Worm (Caenorhabditis elegans) whole organism, young adult: ENCODE results near the gene ttr-53.

Experiments
- B0019.2 ChIP-seq: fragments of 200-800 bp; sonication (Bioruptor generic); conservative IDR thresholded peaks from 2 replicates; pipeline ENCODE4 v1.3.6; 2022; ENCODE audit warnings: missing genetic modification reagents, missing genetic modification characterization, missing compliant biosample characterization
- C06A6.2 ChIP-seq: fragments of 200-800 bp; sonication (Bioruptor generic); conservative IDR thresholded peaks from 2 replicates; pipeline ENCODE4 v1.3.6; 2022; ENCODE audit warnings: missing genetic modification characterization, missing compliant biosample characterization
- F23B12.7 ChIP-seq: sonication (generic microtip); optimal IDR thresholded peaks from 2 replicates; lab custom pipeline; 2017; ENCODE audit warnings: missing genetic modification characterization, mild to moderate bottlenecking, missing compliant biosample characterization, antibody characterized with exemption, moderate library complexity; ENCODE audit not compliant: insufficient read depth
- F52B5.7 ChIP-seq: sonication (generic microtip); optimal IDR thresholded peaks from 2 replicates; lab custom pipeline; 2016; ENCODE audit warnings: mild to moderate bottlenecking, missing genetic modification characterization, missing compliant biosample characterization
- F55B11.4 ChIP-seq: sonication (generic microtip); optimal IDR thresholded peaks from 2 replicates; lab custom pipeline; 2016; ENCODE audit warnings: missing compliant biosample characterization, missing genetic modification characterization, borderline replicate concordance; ENCODE audit not compliant: insufficient read depth
- Y53G8AR.9 ChIP-seq: fragments of 200-800 bp; sonication (Bioruptor generic); conservative IDR thresholded peaks from 2 replicates; pipeline ENCODE4 v1.3.6; 2022; ENCODE audit warnings: missing genetic modification reagents, missing genetic modification characterization, missing compliant biosample characterization
- bed-1 ChIP-seq: fragments of 200-800 bp; sonication (Bioruptor generic); IDR thresholded peaks from 2 replicates; pipeline ENCODE4 v1.3.6; 2022; ENCODE audit warnings: missing genetic modification reagents, missing genetic modification characterization, missing compliant biosample characterization
- ccch-3 ChIP-seq: fragments of 200-800 bp; sonication (Bioruptor generic); optimal IDR thresholded peaks from 2 replicates; lab custom pipeline; 2018; ENCODE audit warnings: mild to moderate bottlenecking, missing genetic modification characterization, missing compliant biosample characterization
- ceh-100 ChIP-seq: fragments of 200-800 bp; sonication (Bioruptor generic); IDR thresholded peaks from 2 replicates; pipeline ENCODE4 v1.3.6; 2022; ENCODE audit warnings: missing genetic modification reagents, missing genetic modification characterization, missing compliant biosample characterization
- ceh-91 ChIP-seq: fragments of 200-800 bp; sonication (Bioruptor generic); IDR thresholded peaks from 2 replicates; pipeline ENCODE4 v1.3.6; 2022; ENCODE audit warnings: missing genetic modification reagents, missing genetic modification characterization, missing compliant biosample characterization
- dox-1 ChIP-seq: fragments of 200-800 bp; sonication (Bioruptor generic); IDR thresholded peaks from 2 replicates; pipeline ENCODE4 v1.3.6; 2022; ENCODE audit warnings: missing genetic modification reagents, missing genetic modification characterization, missing compliant biosample characterization
- dpl-1 ChIP-seq: fragments of 150-350 bp; optimal IDR thresholded peaks from 2 replicates; lab custom pipeline; 2014; ENCODE audit warnings: missing biosample characterization, missing genetic modification reagents, missing genetic modification characterization
- efl-1 ChIP-seq: fragments of 150-350 bp; optimal IDR thresholded peaks from 2 replicates; lab custom pipeline; 2014; ENCODE audit warnings: missing biosample characterization, missing genetic modification reagents, missing genetic modification characterization
- egl-18 ChIP-seq: fragments of 200-800 bp; sonication (Bioruptor generic); IDR thresholded peaks from 2 replicates; pipeline ENCODE4 v1.3.6; 2022; ENCODE audit warnings: missing genetic modification reagents, missing genetic modification characterization, missing compliant biosample characterization
- egrh-3 ChIP-seq: fragments of 200-800 bp; sonication (Bioruptor generic); IDR thresholded peaks from 2 replicates; pipeline ENCODE4 v1.3.6; 2022; ENCODE audit warnings: missing genetic modification reagents, missing genetic modification characterization, missing compliant biosample characterization
- gei-17 ChIP-seq: fragments of 200-800 bp; sonication (Bioruptor generic); optimal IDR thresholded peaks from 2 replicates; lab custom pipeline; 2018; ENCODE audit warnings: mild to moderate bottlenecking, missing genetic modification characterization, missing compliant biosample characterization
- hlh-26 ChIP-seq: fragments of 200-800 bp; sonication (Bioruptor generic); conservative IDR thresholded peaks from 2 replicates; pipeline ENCODE4 v1.3.6; 2022; ENCODE audit warnings: missing genetic modification reagents, missing genetic modification characterization, missing compliant biosample characterization
- hmg-1.2 ChIP-seq: fragments of 200-800 bp; sonication (Bioruptor generic); IDR thresholded peaks from 2 replicates; pipeline ENCODE4 v1.3.6; 2022; ENCODE audit warnings: missing genetic modification reagents, missing genetic modification characterization, missing compliant biosample characterization
- lag-1 ChIP-seq: fragments of 200-800 bp; sonication (Bioruptor generic); IDR thresholded peaks from 2 replicates; pipeline ENCODE4 v1.3.6; 2022; ENCODE audit warnings: missing genetic modification reagents, missing genetic modification characterization, missing compliant biosample characterization
- lin-35 ChIP-seq, 3 experiments: fragments of 150-350 bp in 2 of 3; sonication (generic microtip) in 1 of 3; optimal IDR thresholded peaks; 2 replicates each; lab custom pipeline; 2014 to 2018; ENCODE audit warnings: missing biosample characterization in 3 of 3, missing genetic modification characterization in 3 of 3, missing genetic modification reagents in 3 of 3
- lin-54 ChIP-seq: fragments of 200-800 bp; sonication (Bioruptor generic); optimal IDR thresholded peaks from 2 replicates; lab custom pipeline; 2018; ENCODE audit warnings: mild to moderate bottlenecking, missing genetic modification characterization, missing compliant biosample characterization
- lsl-1 ChIP-seq: fragments of 200-800 bp; sonication (Bioruptor generic); optimal IDR thresholded peaks from 2 replicates; lab custom pipeline; 2018; ENCODE audit warnings: mild to moderate bottlenecking, missing genetic modification characterization, moderate library complexity, missing compliant biosample characterization
- madf-3 ChIP-seq: fragments of 200-800 bp; sonication (Bioruptor generic); IDR thresholded peaks from 2 replicates; pipeline ENCODE4 v1.3.6; 2022; ENCODE audit warnings: missing genetic modification reagents, missing genetic modification characterization, missing compliant biosample characterization
- madf-6 ChIP-seq: fragments of 200-800 bp; sonication (Bioruptor generic); IDR thresholded peaks from 2 replicates; pipeline ENCODE4 v1.3.6; 2022; ENCODE audit warnings: missing genetic modification reagents, missing genetic modification characterization, missing compliant biosample characterization
- madf-8 ChIP-seq: fragments of 200-800 bp; sonication (Bioruptor generic); conservative IDR thresholded peaks from 2 replicates; pipeline ENCODE4 v1.3.6; 2022; ENCODE audit warnings: missing genetic modification reagents, missing genetic modification characterization, missing compliant biosample characterization
- mel-28 ChIP-seq: sonication (generic microtip); optimal IDR thresholded peaks from 2 replicates; lab custom pipeline; 2016; ENCODE audit warnings: borderline replicate concordance, mild to moderate bottlenecking, missing genetic modification characterization, missing compliant biosample characterization
- nfya-1 ChIP-seq: sonication (generic microtip); optimal IDR thresholded peaks from 2 replicates; lab custom pipeline; 2017; ENCODE audit warnings: antibody characterized with exemption, missing compliant biosample characterization, missing genetic modification characterization, borderline replicate concordance; ENCODE audit not compliant: insufficient read depth
- nfya-2 ChIP-seq: fragments of 200-800 bp; sonication (Bioruptor generic); IDR thresholded peaks from 2 replicates; pipeline ENCODE4 v1.3.6; 2022; ENCODE audit warnings: missing genetic modification reagents, missing genetic modification characterization, missing compliant biosample characterization
- nhr-120 ChIP-seq: fragments of 200-800 bp; sonication (Bioruptor generic); IDR thresholded peaks from 2 replicates; pipeline ENCODE4 v1.3.6; 2022; ENCODE audit warnings: missing genetic modification characterization, missing compliant biosample characterization
- nhr-80 ChIP-seq: sonication (generic microtip); optimal IDR thresholded peaks from 2 replicates; lab custom pipeline; 2016; ENCODE audit warnings: missing genetic modification characterization, missing compliant biosample characterization
- nhr-90 ChIP-seq: sonication (generic microtip); optimal IDR thresholded peaks from 2 replicates; lab custom pipeline; 2016; ENCODE audit warnings: missing genotype, mild to moderate bottlenecking, missing genetic modification characterization, missing compliant biosample characterization
- pha-4 ChIP-seq: fragments of 150-350 bp; sonication (generic microtip); optimal IDR thresholded peaks from 2 replicates; lab custom pipeline; 2014; ENCODE audit warnings: missing biosample characterization, missing genetic modification reagents, missing genetic modification characterization
- rcor-1 ChIP-seq: fragments of 200-800 bp; sonication (Bioruptor generic); IDR thresholded peaks from 2 replicates; pipeline ENCODE4 v1.3.6; 2022; ENCODE audit warnings: missing genetic modification reagents, missing genetic modification characterization, missing compliant biosample characterization
- rec-8 ChIP-seq, 2 experiments: sonication (generic microtip); optimal IDR thresholded peaks; 2 replicates each; lab custom pipeline; 2016; ENCODE audit warnings: mild to moderate bottlenecking in 2 of 2, missing genetic modification characterization in 2 of 2, missing genetic modification reagents in 2 of 2, missing genotype in 2 of 2, missing biosample characterization in 1 of 2, missing compliant biosample characterization in 1 of 2, moderate library complexity in 1 of 2
- sea-2 ChIP-seq: fragments of 200-800 bp; sonication (Bioruptor generic); IDR thresholded peaks from 2 replicates; pipeline ENCODE4 v1.3.6; 2022; ENCODE audit warnings: missing genetic modification characterization, missing compliant biosample characterization
- snpc-1.1 ChIP-seq: sonication (generic microtip); optimal IDR thresholded peaks from 2 replicates; lab custom pipeline; 2017; ENCODE audit warnings: missing genetic modification characterization, mild to moderate bottlenecking, missing compliant biosample characterization, antibody characterized with exemption, moderate library complexity, missing genotype, missing genetic modification reagents; ENCODE audit not compliant: insufficient read depth
- snpc-4 ChIP-seq, 5 experiments: fragments of 150-350 bp in 1 of 5; sonication (generic microtip) in 4 of 5; optimal IDR thresholded peaks; 2 replicates each; lab custom pipeline; 2014 to 2018; ENCODE audit warnings: missing genetic modification characterization in 5 of 5, missing biosample characterization in 3 of 5, antibody characterized with exemption in 2 of 5, mild to moderate bottlenecking in 2 of 5, missing compliant biosample characterization in 2 of 5, missing genotype in 2 of 5, moderate library complexity in 2 of 5, missing genetic modification reagents in 1 of 5
- somi-1 ChIP-seq: fragments of 200-800 bp; sonication (Bioruptor generic); optimal IDR thresholded peaks from 2 replicates; lab custom pipeline; 2018; ENCODE audit warnings: mild to moderate bottlenecking, missing genetic modification characterization, missing compliant biosample characterization
- tbx-9 ChIP-seq: sonication (generic microtip); optimal IDR thresholded peaks from 2 replicates; lab custom pipeline; 2016; ENCODE audit warnings: borderline replicate concordance, missing genetic modification characterization, inconsistent platforms, missing compliant biosample characterization
- ztf-6 ChIP-seq: fragments of 200-800 bp; sonication (Bioruptor generic); IDR thresholded peaks from 2 replicates; pipeline ENCODE4 v1.3.6; 2022; ENCODE audit warnings: missing genetic modification reagents, missing genetic modification characterization, missing compliant biosample characterization

ttr-53 gene

DNA sequence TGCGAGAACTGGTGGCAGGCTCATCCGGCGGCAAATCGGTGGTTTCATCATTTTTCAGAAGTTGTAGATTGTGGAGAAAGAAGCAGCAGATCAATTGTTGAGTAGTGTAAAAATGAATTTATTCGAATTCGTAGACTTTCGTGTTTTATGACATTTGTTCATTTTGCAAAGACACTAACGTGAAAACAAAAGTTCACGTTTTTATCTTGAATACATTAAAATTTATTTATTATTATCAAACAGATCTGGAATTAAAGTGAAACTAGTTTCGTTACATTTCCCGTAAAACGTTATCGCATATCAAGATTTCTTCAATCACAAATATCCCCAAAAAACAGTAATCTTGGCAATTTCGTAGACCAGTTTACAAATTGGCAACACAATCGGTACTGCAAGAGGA is 11.0 kb upstream of the ttr-53 start, which contains the start of gene T14G10.8:
T14G10.8 (minus strand) TSS at position 101 of the 400 bp plus-strand sequence.
- TF ChIP-seq lag-1 = no peak
- TF ChIP-seq ccch-3 (GFP tag; lab: Kevin White, UChicago) = no peak
- TF ChIP-seq rcor-1 (GFP tag; lab: Robert Waterston, UW) = no peak
- TF ChIP-seq ceh-100 (GFP tag; lab: Robert Waterston, UW) = no peak
- no peak for TF ChIP-seq hlh-26 (GFP tag; lab: Robert Waterston, UW)
- TF ChIP-seq madf-3 (GFP tag; lab: Robert Waterston, UW) = no peak
- TF ChIP-seq F55B11.4 (tag; lab: Kevin White, UChicago) = no peak
- TF ChIP-seq F52B5.7 (tag; lab: Kevin White, UChicago) = no peak
- no peak for TF ChIP-seq rec-8 (tag; optimal IDR thresholded peaks at IDR 0.05; lab: Kevin White, UChicago)
- TF ChIP-seq nhr-120 (GFP tag; lab: Robert Waterston, UW) = no peak
- TF ChIP-seq nhr-90 (tag; lab: Kevin White, UChicago) = no peak
- TF ChIP-seq, all 124 proteins: peak for 0

DNA sequence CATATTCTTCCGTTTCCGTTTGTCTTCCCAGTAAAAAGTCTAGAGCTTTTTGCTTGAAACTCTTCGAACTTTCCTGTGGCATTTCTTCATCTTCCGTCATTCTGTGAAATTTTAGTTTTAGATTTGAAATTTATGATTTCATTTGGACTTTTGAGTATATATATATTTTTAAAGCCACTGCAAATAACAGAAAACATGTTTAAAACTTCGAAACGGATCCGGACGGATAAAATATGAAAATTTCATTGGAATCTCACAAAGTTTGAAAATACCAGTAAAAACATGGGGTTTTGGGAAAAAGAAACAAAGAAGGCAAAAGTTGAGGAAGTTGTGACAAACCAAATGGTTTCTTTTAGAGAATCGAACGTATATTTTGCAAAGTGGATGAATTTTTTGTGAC is 8.9 kb upstream of the ttr-53 start, which contains the start of gene pigs-1:
pigs-1 (minus strand) TSS at position 101 of the 400 bp plus-strand sequence.
- TF ChIP-seq egl-18 = no peak
- no peak for TF ChIP-seq lin-35 (GFP tag; optimal IDR thresholded peaks at IDR 0.05; lab: Kevin White, UChicago)
- TF ChIP-seq sea-2 = no peak
- no peak for TF ChIP-seq dox-1
- TF ChIP-seq nfya-1 (tag; lab: Kevin White, UChicago) = no peak

- no peak for TF ChIP-seq B0019.2 (GFP tag; lab: Robert Waterston, UW)
- TF ChIP-seq ztf-6 = no peak
- TF ChIP-seq nhr-80 (tag; lab: Kevin White, UChicago) = no peak
- TF ChIP-seq snpc-1.1 (tag; lab: Kevin White, UChicago) = no peak
- no peak for TF ChIP-seq snpc-4 (GFP tag; optimal IDR thresholded peaks at IDR 0.05; lab: Kevin White, UChicago)
- no peak for TF ChIP-seq snpc-4 (tag; optimal IDR thresholded peaks at IDR 0.05; lab: Kevin White, UChicago)
- no peak for TF ChIP-seq nfya-2
- no peak for TF ChIP-seq nfya-1 (tag; lab: Kevin White, UChicago)
- no peak for TF ChIP-seq gei-17 (GFP tag; lab: Kevin White, UChicago)
Observed at ce11 chrIV:10150552-10151004, 7.3 kb upstream of the ttr-53 start, which contains the start of gene tsp-12. Gene tsp-12, minus strand, starts transcription at chrIV:10150602.

DNA sequence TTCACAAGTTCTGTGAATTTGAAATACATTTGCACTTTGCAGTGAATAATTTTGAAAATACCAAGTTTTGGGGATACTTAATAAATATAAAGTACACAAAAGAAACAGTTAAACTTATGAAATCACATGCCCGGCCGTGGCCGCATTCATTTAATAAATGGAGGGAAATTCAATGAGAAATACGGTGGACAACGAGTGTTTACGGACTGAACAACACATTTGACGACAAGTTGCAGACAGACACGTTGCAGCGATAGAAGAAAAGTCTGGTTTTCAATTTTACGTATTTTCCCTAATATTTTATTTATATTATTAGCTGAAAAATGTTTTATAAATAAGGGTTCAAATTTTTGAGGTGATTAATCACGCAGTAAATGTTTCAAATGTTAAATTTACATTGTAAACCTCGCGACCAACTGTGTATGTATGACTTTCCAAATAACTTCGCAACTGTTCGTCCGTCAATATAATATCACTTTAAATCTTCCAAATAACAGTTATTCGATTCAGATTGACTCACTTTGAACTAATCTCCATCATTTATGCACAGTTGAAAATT is 6.3 kb upstream of the ttr-53 start, which contains the start of gene copg-1:
copg-1 (plus strand) TSS at position 509 of the 559 bp plus-strand sequence.
- TF ChIP-seq snpc-4 (GFP tag; optimal IDR thresholded peaks at IDR 0.05; lab: Kevin White, UChicago) (peak; percentile 4), snpc-4 (tag; optimal IDR thresholded peaks at IDR 0.05; lab: Kevin White, UChicago) (peak in 2 of 4 experiments; percentile 0 to 12), madf-6 (GFP tag; lab: Robert Waterston, UW) (peak; percentile 58; the same call in 1 of the 2 replicates), hmg-1.2 (GFP tag; lab: Robert Waterston, UW) (no peak), somi-1 (GFP tag; lab: Kevin White, UChicago) (no peak), dpl-1 (GFP tag; lab: Kevin White, UChicago) (peak; percentile 24), dox-1 (peak; percentile 51), lin-54 (GFP tag; lab: Kevin White, UChicago) (peak; percentile 14), C06A6.2 (GFP tag; lab: Robert Waterston, UW) (no peak), nhr-80 (tag; lab: Kevin White, UChicago) (peak; percentile 2), Y53G8AR.9 (GFP tag; lab: Robert Waterston, UW) (no peak), F23B12.7 (tag; lab: Kevin White, UChicago) (peak; percentile 25), pha-4 (peak; percentile 17), lsl-1 (GFP tag; lab: Kevin White, UChicago) (peak; percentile 67), ceh-91 (no peak), egrh-3 (GFP tag; lab: Robert Waterston, UW) (no peak), efl-1 (peak; percentile 56), mel-28 (tag; lab: Kevin White, UChicago) (no peak), nhr-90 (tag; lab: Kevin White, UChicago) (no peak), tbx-9 (tag; lab: Kevin White, UChicago) (no peak), madf-8 (GFP tag; lab: Robert Waterston, UW) (0 out of 2 replicates have a peak, but pooled peaks have one; percentile 6), bed-1 (GFP tag; lab: Robert Waterston, UW) (no peak)
